Fruit fly (Drosophila melanogaster): Measurements from ENCODE around the gene CG5953.

The CG5953 gene

DNA sequence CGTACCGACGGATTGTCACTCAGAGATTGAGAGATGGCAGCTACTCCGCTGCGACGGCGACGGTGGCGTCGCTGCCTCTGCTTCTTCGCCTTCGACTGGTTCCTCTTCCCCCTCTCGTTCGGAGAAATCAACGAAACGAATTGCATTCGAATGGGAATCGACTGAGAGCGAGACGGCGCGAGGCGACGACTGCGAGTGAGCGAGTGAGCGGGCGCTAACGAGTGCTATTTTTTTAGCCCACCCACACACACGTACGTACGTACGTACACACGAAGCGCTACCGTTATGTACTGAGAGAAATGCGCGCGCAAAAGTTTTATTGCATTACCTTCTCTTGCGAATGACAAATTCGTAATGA is 47.1 kb downstream of the CG5953 start, which contains the start of gene dac (continued):
- TF ChIP-seq CG2199 (GFP tag; IDR thresholded peaks at IDR 0.05) (peak; percentile 53; the same call in 1 of the 3 replicates), lab (GFP tag; optimal IDR thresholded peaks at IDR 0.05) (no peak), HLH3B (GFP tag; IDR thresholded peaks at IDR 0.05) (no peak), CG16813 (GFP tag; IDR thresholded peaks at IDR 0.05; ENCODE audit: partially characterized antibody) (0 out of 3 replicates have a peak, but pooled peaks have one; percentile 13), chif (GFP tag; optimal IDR thresholded peaks at IDR 0.05) (no peak), CG8478 (optimal IDR thresholded peaks at IDR 0.05) (peak; percentile 86), abd-A (tag; optimal IDR thresholded peaks at IDR 0.05) (peak; percentile 31), CG17802 (tag; optimal IDR thresholded peaks at IDR 0.05) (no peak), jing (GFP tag; optimal IDR thresholded peaks at IDR 0.05) (peak; percentile 41), CHES-1-like (GFP tag; optimal IDR thresholded peaks at IDR 0.05) (no peak), chinmo (GFP tag; IDR thresholded peaks at IDR 0.05; ENCODE audit: partially characterized antibody) (peak; percentile 49; the same call in 1 of the 4 replicates), fru (optimal IDR thresholded peaks at IDR 0.05) (peak; percentile 25), ap (GFP tag; IDR thresholded peaks at IDR 0.05) (no peak), CG7786 (GFP tag; optimal IDR thresholded peaks at IDR 0.05) (no peak), ewg (GFP tag; optimal IDR thresholded peaks at IDR 0.05) (peak; percentile 36), D (optimal IDR thresholded peaks at IDR 0.05) (no peak), D (GFP tag; optimal IDR thresholded peaks at IDR 0.05) (no peak), Sry-β (GFP tag; optimal IDR thresholded peaks at IDR 0.05) (no peak), Hmr (GFP tag; optimal IDR thresholded peaks at IDR 0.05) (no peak), CG10654 (GFP tag; optimal IDR thresholded peaks at IDR 0.05) (no peak), sr (GFP tag; IDR thresholded peaks at IDR 0.05) (peak; percentile 55; the same call in 2 of the 3 replicates), CG10959 (GFP tag; IDR thresholded peaks at IDR 0.05) (no peak), usp (GFP tag; optimal IDR thresholded peaks at IDR 0.05) (no peak), rib (GFP tag; IDR thresholded peaks at IDR 0.05) (peak; percentile 58; the same call in 1 of the 2 replicates), CG11723 (GFP tag; optimal IDR thresholded peaks at IDR 0.05) (no peak), MTF-1 (GFP tag; optimal IDR thresholded peaks at IDR 0.05; ENCODE audit: borderline replicate concordance) (no peak), NfI (GFP tag; optimal IDR thresholded peaks at IDR 0.05) (no peak), zf30C (GFP tag; optimal IDR thresholded peaks at IDR 0.05) (peak; percentile 12), CG17568 (GFP tag; optimal IDR thresholded peaks at IDR 0.05) (no peak), CG17385 (GFP tag; optimal IDR thresholded peaks at IDR 0.05) (peak; percentile 58), ci (GFP tag; IDR thresholded peaks at IDR 0.05) (peak; percentile 66; the same call in 1 of the 3 replicates), CG14667 (GFP tag; IDR thresholded peaks at IDR 0.05) (no peak), grn (GFP tag; optimal IDR thresholded peaks at IDR 0.05) (no peak), CG8359 (GFP tag; optimal IDR thresholded peaks at IDR 0.05; ENCODE audit: borderline replicate concordance) (no peak), pita (GFP tag; optimal IDR thresholded peaks at IDR 0.05) (no peak), crol (GFP tag; IDR thresholded peaks at IDR 0.05) (peak; percentile 94), Med (GFP tag) (peak; percentile 43), Adf1 (GFP tag; IDR thresholded peaks at IDR 0.05) (peak; percentile 96), CG12155 (GFP tag; optimal IDR thresholded peaks at IDR 0.05) (peak; percentile 19), Lpt (GFP tag; optimal IDR thresholded peaks at IDR 0.05) (no peak), Nf-YA (GFP tag; IDR thresholded peaks at IDR 0.05) (peak; percentile 21; the same call in 1 of the 2 replicates), Jarid2 (GFP tag; optimal IDR thresholded peaks at IDR 0.05) (peak; percentile 33), twi (tag; optimal IDR thresholded peaks at IDR 0.05) (no peak), Opbp (GFP tag; IDR thresholded peaks at IDR 0.05; ENCODE audit: partially characterized antibody) (0 out of 3 replicates have a peak, but pooled peaks have one; percentile 34), CG1832 (GFP tag; optimal IDR thresholded peaks at IDR 0.05) (peak; percentile 86), vfl (GFP tag; optimal IDR thresholded peaks at IDR 0.05) (no peak), Ptx1 (GFP tag; IDR thresholded peaks at IDR 0.05) (0 out of 2 replicates have a peak, but pooled peaks have one; percentile 9), gcm (GFP tag; optimal IDR thresholded peaks at IDR 0.05) (no peak), CG12299 (tag; optimal IDR thresholded peaks at IDR 0.05) (no peak), Elba2 (GFP tag; optimal IDR thresholded peaks at IDR 0.05) (peak; percentile 11), vvl (GFP tag; IDR thresholded peaks at IDR 0.05) (peak; percentile 10; the same call in 1 of the 2 replicates)
